Worm (Caenorhabditis elegans) whole organism, young adult: ENCODE measurements around the gene K08D12.4.

ENCODE experiments used
- B0336.3 ChIP-seq: fragments of 200-800 bp; sonication (Bioruptor generic); IDR thresholded peaks from 2 replicates; pipeline ENCODE4 v1.3.6; 2022; ENCODE audit warnings: missing genetic modification characterization, missing compliant biosample characterization
- C06A6.2 ChIP-seq: fragments of 200-800 bp; sonication (Bioruptor generic); conservative IDR thresholded peaks from 2 replicates; pipeline ENCODE4 v1.3.6; 2022; ENCODE audit warnings: missing genetic modification characterization, missing compliant biosample characterization
- C17E4.6 ChIP-seq: fragments of 200-800 bp; sonication (Bioruptor generic); IDR thresholded peaks from 2 replicates; pipeline ENCODE4 v1.3.6; 2022; ENCODE audit warnings: missing genetic modification reagents, missing genetic modification characterization, missing compliant biosample characterization
- F33H1.4 ChIP-seq: fragments of 200-800 bp; sonication (Bioruptor generic); IDR thresholded peaks from 2 replicates; pipeline ENCODE4 v1.3.6; 2022; ENCODE audit warnings: missing genetic modification reagents, missing genetic modification characterization, missing compliant biosample characterization
- F52B5.7 ChIP-seq: sonication (generic microtip); optimal IDR thresholded peaks from 2 replicates; lab custom pipeline; 2016; ENCODE audit warnings: mild to moderate bottlenecking, missing genetic modification characterization, missing compliant biosample characterization
- F55B11.4 ChIP-seq: sonication (generic microtip); optimal IDR thresholded peaks from 2 replicates; lab custom pipeline; 2016; ENCODE audit warnings: missing compliant biosample characterization, missing genetic modification characterization, borderline replicate concordance; ENCODE audit not compliant: insufficient read depth
- K11D2.4 ChIP-seq: fragments of 200-800 bp; sonication (Bioruptor generic); IDR thresholded peaks from 2 replicates; pipeline ENCODE4 v1.3.6; 2022; ENCODE audit warnings: missing genetic modification reagents, missing genetic modification characterization, missing compliant biosample characterization
- K12H6.12 ChIP-seq: fragments of 200-800 bp; sonication (Bioruptor generic); optimal IDR thresholded peaks from 2 replicates; lab custom pipeline; 2018; ENCODE audit warnings: mild to moderate bottlenecking, missing genetic modification characterization, missing compliant biosample characterization
- T26A5.8 ChIP-seq: sonication (generic microtip); optimal IDR thresholded peaks from 2 replicates; lab custom pipeline; 2016; ENCODE audit warnings: missing genetic modification characterization, missing compliant biosample characterization
- Y53F4B.3 ChIP-seq: fragments of 200-800 bp; sonication (Bioruptor generic); IDR thresholded peaks from 2 replicates; pipeline ENCODE4 v1.3.6; 2022; ENCODE audit warnings: missing genetic modification reagents, missing genetic modification characterization, missing compliant biosample characterization
- Y56A3A.18 ChIP-seq: fragments of 200-800 bp; sonication (Bioruptor generic); IDR thresholded peaks from 2 replicates; pipeline ENCODE4 v1.3.6; 2022; ENCODE audit warnings: missing genetic modification reagents, missing genetic modification characterization, missing compliant biosample characterization
- Y79H2A.3 ChIP-seq: fragments of 200-800 bp; sonication (Bioruptor generic); conservative IDR thresholded peaks from 2 replicates; pipeline ENCODE4 v1.3.6; 2022; ENCODE audit warnings: missing genetic modification reagents, missing genetic modification characterization, missing compliant biosample characterization
- Y95B8A.8 ChIP-seq: fragments of 200-800 bp; sonication (Bioruptor generic); IDR thresholded peaks from 2 replicates; pipeline ENCODE4 v1.3.6; 2022; ENCODE audit warnings: missing genetic modification reagents, missing genetic modification characterization, missing compliant biosample characterization
- attf-6 ChIP-seq: fragments of 200-800 bp; sonication (Bioruptor generic); IDR thresholded peaks from 2 replicates; pipeline ENCODE4 v1.3.6; 2022; ENCODE audit warnings: missing genetic modification reagents, missing genetic modification characterization, missing compliant biosample characterization
- bed-1 ChIP-seq: fragments of 200-800 bp; sonication (Bioruptor generic); IDR thresholded peaks from 2 replicates; pipeline ENCODE4 v1.3.6; 2022; ENCODE audit warnings: missing genetic modification reagents, missing genetic modification characterization, missing compliant biosample characterization
- bed-2 ChIP-seq: fragments of 200-800 bp; sonication (Bioruptor generic); IDR thresholded peaks from 2 replicates; pipeline ENCODE4 v1.3.6; 2022; ENCODE audit warnings: missing genetic modification reagents, missing genetic modification characterization, missing compliant biosample characterization
- cebp-1 ChIP-seq, 2 experiments: fragments of 200-800 bp in 1 of 2; sonication (Bioruptor generic) in 1 of 2; sonication (generic microtip) in 1 of 2; IDR thresholded peaks in 1 of 2; optimal IDR thresholded peaks in 1 of 2; 2 replicates each; pipeline versions ENCODE4 v1.3.6 to Lab custom; 2017 to 2022; ENCODE audit warnings: missing compliant biosample characterization in 2 of 2, missing genetic modification characterization in 2 of 2, mild to moderate bottlenecking in 1 of 2, missing genetic modification reagents in 1 of 2, moderate library complexity in 1 of 2
- ceh-27 ChIP-seq: fragments of 200-800 bp; sonication (Bioruptor generic); optimal IDR thresholded peaks from 2 replicates; lab custom pipeline; 2018; ENCODE audit warnings: mild to moderate bottlenecking, missing genetic modification characterization, moderate library complexity, missing compliant biosample characterization
- ceh-40 ChIP-seq: fragments of 200-800 bp; sonication (Bioruptor generic); IDR thresholded peaks from 2 replicates; pipeline ENCODE4 v1.3.6; 2022; ENCODE audit warnings: missing genetic modification characterization, missing compliant biosample characterization
- ceh-91 ChIP-seq: fragments of 200-800 bp; sonication (Bioruptor generic); IDR thresholded peaks from 2 replicates; pipeline ENCODE4 v1.3.6; 2022; ENCODE audit warnings: missing genetic modification reagents, missing genetic modification characterization, missing compliant biosample characterization
- dpff-1 ChIP-seq: sonication (generic microtip); optimal IDR thresholded peaks from 2 replicates; lab custom pipeline; 2017; ENCODE audit warnings: mild to moderate bottlenecking, missing genetic modification characterization, missing compliant biosample characterization
- efl-1 ChIP-seq: fragments of 150-350 bp; optimal IDR thresholded peaks from 2 replicates; lab custom pipeline; 2014; ENCODE audit warnings: missing biosample characterization, missing genetic modification reagents, missing genetic modification characterization
- egrh-3 ChIP-seq: fragments of 200-800 bp; sonication (Bioruptor generic); IDR thresholded peaks from 2 replicates; pipeline ENCODE4 v1.3.6; 2022; ENCODE audit warnings: missing genetic modification reagents, missing genetic modification characterization, missing compliant biosample characterization
- ekl-4 ChIP-seq: fragments of 200-800 bp; sonication (Bioruptor generic); IDR thresholded peaks from 2 replicates; pipeline ENCODE4 v1.3.6; 2022; ENCODE audit warnings: missing genetic modification reagents, missing genetic modification characterization, missing compliant biosample characterization
- gei-17 ChIP-seq: fragments of 200-800 bp; sonication (Bioruptor generic); optimal IDR thresholded peaks from 2 replicates; lab custom pipeline; 2018; ENCODE audit warnings: mild to moderate bottlenecking, missing genetic modification characterization, missing compliant biosample characterization
- hlh-12 ChIP-seq: sonication (generic microtip); optimal IDR thresholded peaks from 2 replicates; lab custom pipeline; 2016; ENCODE audit warnings: missing genetic modification characterization, missing compliant biosample characterization
- hmg-20 ChIP-seq: fragments of 200-800 bp; sonication (Bioruptor generic); IDR thresholded peaks from 2 replicates; pipeline ENCODE4 v1.3.6; 2022; ENCODE audit warnings: missing genetic modification reagents, missing genetic modification characterization, missing compliant biosample characterization
- lag-1 ChIP-seq: fragments of 200-800 bp; sonication (Bioruptor generic); IDR thresholded peaks from 2 replicates; pipeline ENCODE4 v1.3.6; 2022; ENCODE audit warnings: missing genetic modification reagents, missing genetic modification characterization, missing compliant biosample characterization
- let-526 ChIP-seq: fragments of 200-800 bp; sonication (Bioruptor generic); IDR thresholded peaks from 2 replicates; pipeline ENCODE4 v1.3.6; 2022; ENCODE audit warnings: missing genetic modification reagents, missing genetic modification characterization, missing compliant biosample characterization
- lin-54 ChIP-seq: fragments of 200-800 bp; sonication (Bioruptor generic); optimal IDR thresholded peaks from 2 replicates; lab custom pipeline; 2018; ENCODE audit warnings: mild to moderate bottlenecking, missing genetic modification characterization, missing compliant biosample characterization
- lsy-27 ChIP-seq: sonication (generic microtip); optimal IDR thresholded peaks from 2 replicates; lab custom pipeline; 2017; ENCODE audit warnings: missing genetic modification characterization, mild to moderate bottlenecking, missing compliant biosample characterization, antibody characterized with exemption, missing genotype, borderline replicate concordance; ENCODE audit not compliant: insufficient read depth
- madf-10 ChIP-seq: sonication (generic microtip); optimal IDR thresholded peaks from 2 replicates; lab custom pipeline; 2016; ENCODE audit warnings: mild to moderate bottlenecking, missing genetic modification characterization, missing compliant biosample characterization
- madf-3 ChIP-seq: fragments of 200-800 bp; sonication (Bioruptor generic); IDR thresholded peaks from 2 replicates; pipeline ENCODE4 v1.3.6; 2022; ENCODE audit warnings: missing genetic modification reagents, missing genetic modification characterization, missing compliant biosample characterization
- madf-6 ChIP-seq: fragments of 200-800 bp; sonication (Bioruptor generic); IDR thresholded peaks from 2 replicates; pipeline ENCODE4 v1.3.6; 2022; ENCODE audit warnings: missing genetic modification reagents, missing genetic modification characterization, missing compliant biosample characterization
- mcd-1 ChIP-seq: fragments of 200-800 bp; sonication (Bioruptor generic); IDR thresholded peaks from 2 replicates; pipeline ENCODE4 v1.3.6; 2022; ENCODE audit warnings: missing genetic modification reagents, missing genetic modification characterization, missing compliant biosample characterization
- nfyb-1 ChIP-seq: fragments of 200-800 bp; sonication (Bioruptor generic); IDR thresholded peaks from 2 replicates; pipeline ENCODE4 v1.3.6; 2022; ENCODE audit warnings: missing genetic modification reagents, missing genetic modification characterization, missing compliant biosample characterization
- nhr-179 ChIP-seq: sonication (generic microtip); optimal IDR thresholded peaks from 2 replicates; lab custom pipeline; 2016; ENCODE audit warnings: mild to moderate bottlenecking, missing genetic modification characterization, missing compliant biosample characterization
- nhr-90 ChIP-seq: sonication (generic microtip); optimal IDR thresholded peaks from 2 replicates; lab custom pipeline; 2016; ENCODE audit warnings: missing genotype, mild to moderate bottlenecking, missing genetic modification characterization, missing compliant biosample characterization
- pha-4 ChIP-seq: fragments of 150-350 bp; sonication (generic microtip); optimal IDR thresholded peaks from 2 replicates; lab custom pipeline; 2014; ENCODE audit warnings: missing biosample characterization, missing genetic modification reagents, missing genetic modification characterization
- rcor-1 ChIP-seq: fragments of 200-800 bp; sonication (Bioruptor generic); IDR thresholded peaks from 2 replicates; pipeline ENCODE4 v1.3.6; 2022; ENCODE audit warnings: missing genetic modification reagents, missing genetic modification characterization, missing compliant biosample characterization
- rpc-1 ChIP-seq, 2 experiments: fragments of 150-350 bp in 1 of 2; sonication (generic microtip) in 1 of 2; optimal IDR thresholded peaks; 2 replicates each; lab custom pipeline; 2014 to 2018; ENCODE audit warnings: missing biosample characterization in 1 of 2, missing genetic modification characterization in 1 of 2, missing genetic modification reagents in 1 of 2, missing genotype in 1 of 2
- snpc-4 ChIP-seq, 5 experiments: fragments of 150-350 bp in 1 of 5; sonication (generic microtip) in 4 of 5; optimal IDR thresholded peaks; 2 replicates each; lab custom pipeline; 2014 to 2018; ENCODE audit warnings: missing genetic modification characterization in 5 of 5, missing biosample characterization in 3 of 5, antibody characterized with exemption in 2 of 5, mild to moderate bottlenecking in 2 of 5, missing compliant biosample characterization in 2 of 5, missing genotype in 2 of 5, moderate library complexity in 2 of 5, missing genetic modification reagents in 1 of 5
- tbp1 ChIP-seq: fragments of 200-800 bp; sonication (Bioruptor generic); optimal IDR thresholded peaks from 2 replicates; lab custom pipeline; 2018; ENCODE audit warnings: mild to moderate bottlenecking, missing genetic modification characterization, missing compliant biosample characterization
- tlf-1 ChIP-seq: fragments of 200-800 bp; sonication (Bioruptor generic); optimal IDR thresholded peaks from 2 replicates; lab custom pipeline; 2018; ENCODE audit warnings: mild to moderate bottlenecking, missing genetic modification characterization, missing compliant biosample characterization
- ztf-22 ChIP-seq: fragments of 200-800 bp; sonication (Bioruptor generic); optimal IDR thresholded peaks from 2 replicates; lab custom pipeline; 2018; ENCODE audit warnings: mild to moderate bottlenecking, missing genetic modification characterization, moderate library complexity, missing compliant biosample characterization
- ztf-28 ChIP-seq: fragments of 200-800 bp; sonication (Bioruptor generic); IDR thresholded peaks from 2 replicates; pipeline ENCODE4 v1.3.6; 2022; ENCODE audit warnings: missing genetic modification reagents, missing genetic modification characterization, missing compliant biosample characterization

K08D12.4 gene

ce11 chrIV:1745453-1746051 is 38.5 kb downstream of the K08D12.4 start, which contains the start of the genes Y41D4A.6 and Y41D4A.4:
TSS of gene Y41D4A.6 (minus strand) at chrIV:1745503.
TSS of gene Y41D4A.4 (plus strand) at chrIV:1746001.
- TF ChIP-seq Y95B8A.8 (GFP tag; lab: Robert Waterston, UW) (0 out of 2 replicates have a peak, but pooled peaks have one; percentile 61), efl-1 (peak; percentile 5), C17E4.6 (GFP tag; lab: Robert Waterston, UW) (0 out of 2 replicates have a peak, but pooled peaks have one; percentile 52), mcd-1 (GFP tag; lab: Robert Waterston, UW) (peak; percentile 96), K12H6.12 (peak; percentile 89), egrh-3 (GFP tag; lab: Robert Waterston, UW) (peak; percentile 76), lin-54 (GFP tag; lab: Kevin White, UChicago) (peak; percentile 79), rpc-1 (optimal IDR thresholded peaks at IDR 0.05; lab: Kevin White, UChicago) (no peak), rpc-1 (tag; optimal IDR thresholded peaks at IDR 0.05; lab: Kevin White, UChicago) (no peak), ekl-4 (GFP tag; lab: Robert Waterston, UW) (0 out of 2 replicates have a peak, but pooled peaks have one; percentile 48), F33H1.4 (GFP tag; lab: Robert Waterston, UW) (peak; percentile 68), tlf-1 (peak; percentile 37), nhr-179 (no peak), C06A6.2 (GFP tag; lab: Robert Waterston, UW) (no peak), ceh-40 (no peak), F55B11.4 (tag; lab: Kevin White, UChicago) (no peak), Y53F4B.3 (no peak), Y56A3A.18 (GFP tag; lab: Robert Waterston, UW) (no peak), rcor-1 (GFP tag; lab: Robert Waterston, UW) (peak; percentile 76), gei-17 (GFP tag; lab: Kevin White, UChicago) (no peak), tbp1 (GFP tag; lab: Kevin White, UChicago) (peak; percentile 60), madf-3 (GFP tag; lab: Robert Waterston, UW) (peak; percentile 72; the same call in 1 of the 2 replicates), dpff-1 (tag; lab: Kevin White, UChicago) (no peak), bed-1 (GFP tag; lab: Robert Waterston, UW) (no peak), lsy-27 (tag; lab: Kevin White, UChicago) (no peak), nhr-90 (tag; lab: Kevin White, UChicago) (peak; percentile 3), ztf-28 (GFP tag; lab: Robert Waterston, UW) (peak; percentile 91), madf-10 (peak; percentile 87), snpc-4 (GFP tag; optimal IDR thresholded peaks at IDR 0.05; lab: Kevin White, UChicago) (no peak), snpc-4 (tag; optimal IDR thresholded peaks at IDR 0.05; lab: Kevin White, UChicago) (peak; percentile 22 to 66 (median 58)), hlh-12 (tag; lab: Kevin White, UChicago) (no peak), cebp-1 (GFP tag; IDR thresholded peaks at IDR 0.05; lab: Robert Waterston, UW) (peak; percentile 33; the same call in 1 of the 2 replicates), cebp-1 (tag; optimal IDR thresholded peaks at IDR 0.05; lab: Kevin White, UChicago) (peak; percentile 63), F52B5.7 (tag; lab: Kevin White, UChicago) (no peak), nfyb-1 (GFP tag; lab: Robert Waterston, UW) (0 out of 2 replicates have a peak, but pooled peaks have one; percentile 51), bed-2 (GFP tag; lab: Robert Waterston, UW) (peak; percentile 43; the same call in 1 of the 2 replicates), T26A5.8 (tag; lab: Kevin White, UChicago) (no peak), madf-6 (peak; percentile 53), B0336.3 (GFP tag; lab: Robert Waterston, UW) (peak; percentile 51; the same call in 1 of the 2 replicates), hmg-20 (no peak), lag-1 (GFP tag; lab: Robert Waterston, UW) (no peak), attf-6 (GFP tag; lab: Robert Waterston, UW) (no peak; the same call in 1 of the 2 replicates), ztf-22 (GFP tag; lab: Kevin White, UChicago) (no peak), K11D2.4 (GFP tag; lab: Robert Waterston, UW) (0 out of 2 replicates have a peak, but pooled peaks have one; percentile 26), ceh-27 (GFP tag; lab: Kevin White, UChicago) (peak; percentile 81), let-526 (GFP tag; lab: Robert Waterston, UW) (peak; percentile 82), Y79H2A.3 (GFP tag; lab: Robert Waterston, UW) (0 out of 2 replicates have a peak, but pooled peaks have one; percentile 41), ceh-91 (GFP tag; lab: Robert Waterston, UW) (peak; percentile 76), pha-4 (tag; lab: Kevin White, UChicago) (no peak)
